Fruit fly (Drosophila melanogaster) whole organism, pupa: Measurements from ENCODE around the gene meng.
A peak's percentile ranks its signal among the peaks of the same experiment; 100 is the strongest.

Experiments used
- CG14655 ChIP-seq: fragments of 200-800 bp; sonication (Bioruptor generic); optimal IDR thresholded peaks from 3 replicates; lab custom pipeline; 2017; ENCODE audit warnings: mild to moderate bottlenecking, missing biosample characterization, missing genetic modification reagents, missing genetic modification characterization
- CG15710 ChIP-seq: fragments of 200-800 bp; sonication (Bioruptor generic); optimal IDR thresholded peaks from 2 replicates; lab custom pipeline; 2018; ENCODE audit warnings: missing biosample characterization, mild to moderate bottlenecking, missing genetic modification characterization, moderate library complexity
- CG32121 ChIP-seq: fragments of 200-800 bp; sonication (Bioruptor generic); IDR thresholded peaks from 2 replicates; pipeline ENCODE4 v1.3.6; 2022; ENCODE audit warnings: missing biosample characterization, missing genetic modification characterization
- CG34367 ChIP-seq: fragments of 200-800 bp; sonication (Bioruptor generic); optimal IDR thresholded peaks from 2 replicates; lab custom pipeline; 2018; ENCODE audit warnings: missing biosample characterization, mild to moderate bottlenecking, missing genetic modification characterization
- CG4496 ChIP-seq: fragments of 200-800 bp; sonication (Bioruptor generic); IDR thresholded peaks from 3 replicates; pipeline ENCODE4 v1.3.6; 2022; ENCODE audit warnings: missing biosample characterization, missing genetic modification characterization
- CG8301 ChIP-seq: fragments of 200-800 bp; sonication (Bioruptor generic); optimal IDR thresholded peaks from 2 replicates; lab custom pipeline; 2018; ENCODE audit warnings: missing biosample characterization, mild to moderate bottlenecking, missing genetic modification characterization
- CG9948 ChIP-seq: fragments of 200-800 bp; sonication (Bioruptor generic); optimal IDR thresholded peaks from 2 replicates; lab custom pipeline; 2018; ENCODE audit warnings: missing biosample characterization, mild to moderate bottlenecking, missing genetic modification characterization, moderate library complexity
- D1 ChIP-seq: fragments of 200-800 bp; sonication (Bioruptor generic); optimal IDR thresholded peaks from 2 replicates; lab custom pipeline; 2018; ENCODE audit warnings: missing biosample characterization, mild to moderate bottlenecking, missing genetic modification characterization, moderate library complexity
- EcR ChIP-seq: fragments of 200-800 bp; sonication (Bioruptor generic); optimal IDR thresholded peaks from 3 replicates; lab custom pipeline; 2019; ENCODE audit warnings: missing biosample characterization, missing genetic modification characterization, mild to moderate bottlenecking, moderate library complexity, missing genetic modification reagents
- Ets98B ChIP-seq: fragments of 200-800 bp; sonication (Bioruptor generic); IDR thresholded peaks from 2 replicates; pipeline ENCODE4 v1.3.6; 2022; ENCODE audit warnings: missing biosample characterization, missing genetic modification characterization
- Pif1A ChIP-seq: fragments of 200-800 bp; sonication (Bioruptor generic); optimal IDR thresholded peaks from 3 replicates; lab custom pipeline; 2016; ENCODE audit warnings: missing biosample characterization, missing genetic modification characterization
- gl ChIP-seq: fragments of 200-800 bp; sonication (Bioruptor generic); optimal IDR thresholded peaks from 2 replicates; lab custom pipeline; 2018; ENCODE audit warnings: missing biosample characterization, mild to moderate bottlenecking, missing genetic modification characterization
- rn ChIP-seq: fragments of 200-800 bp; sonication (Bioruptor generic); IDR thresholded peaks from 2 replicates; pipeline ENCODE4 v1.3.6; 2022; ENCODE audit warnings: missing biosample characterization, missing genetic modification characterization

DNA sequence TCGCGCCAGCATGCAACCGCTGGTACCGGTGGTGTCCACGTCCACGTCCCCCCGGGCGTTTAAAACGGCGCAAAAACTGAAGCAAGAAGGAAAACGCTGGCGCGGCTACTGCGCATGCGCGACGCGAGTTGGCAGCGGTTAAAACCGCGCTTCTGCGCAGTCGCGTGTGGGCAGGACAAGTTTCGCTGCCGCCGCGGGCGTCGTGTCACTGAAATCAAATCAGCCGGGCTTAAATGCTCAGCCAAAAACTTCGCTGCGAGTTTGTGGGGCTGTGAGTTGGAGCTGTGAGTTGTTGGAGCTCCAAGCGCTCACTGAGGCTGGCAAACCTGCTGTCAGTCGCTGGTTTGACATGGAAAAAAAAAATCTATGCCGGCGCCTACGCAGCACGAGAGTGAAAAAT is 37.2 kb upstream of the meng start:
- TF ChIP-seq Pif1A (GFP tag; lab: Kevin White, UChicago) (no peak), CG14655 (GFP tag; lab: Kevin White, UChicago) (no peak), CG34367 (tag; lab: Kevin White, UChicago) (no peak), gl (tag; lab: Kevin White, UChicago) (no peak), CG9948 (tag; lab: Kevin White, UChicago) (no peak), CG15710 (tag; lab: Kevin White, UChicago) (no peak), CG32121 (GFP tag; lab: Robert Waterston, UW) (no peak), CG8301 (tag; lab: Kevin White, UChicago) (no peak), Ets98B (GFP tag; lab: Robert Waterston, UW) (peak; percentile 14; the same call in 1 of the 2 replicates), EcR (GFP tag; lab: Kevin White, UChicago) (no peak), CG4496 (peak; percentile 55; the same call in 1 of the 3 replicates), rn (no peak), D1 (tag; lab: Kevin White, UChicago) (no peak)
